Fruit fly (Drosophila melanogaster): ENCODE results near the gene CG17075.

Gene CG17075

dm6 chr2L:305646-306045 is 38.3 kb upstream of the CG17075 start, which contains the start of gene Plc21C (continued):
- peak; percentile 62 for TF ChIP-seq dm (GFP tag; optimal IDR thresholded peaks at IDR 0.05)
- TF ChIP-seq CG6654 (GFP tag; optimal IDR thresholded peaks at IDR 0.05): no peak
- TF ChIP-seq grau (tag; optimal IDR thresholded peaks at IDR 0.05): peak; percentile 58
- peak; percentile 33 for TF ChIP-seq tx (GFP tag; optimal IDR thresholded peaks at IDR 0.05)
- peak; percentile 48 for TF ChIP-seq pho (GFP tag; optimal IDR thresholded peaks at IDR 0.05)
- peak; percentile 52 for TF ChIP-seq CTCF (GFP tag; optimal IDR thresholded peaks at IDR 0.05)
- TF ChIP-seq Ssrp (tag; optimal IDR thresholded peaks at IDR 0.05): no peak
- TF ChIP-seq CG31365 (tag; optimal IDR thresholded peaks at IDR 0.05): no peak
- no peak for TF ChIP-seq peb (GFP tag; IDR thresholded peaks at IDR 0.05)
- no peak for TF ChIP-seq ttk (GFP tag; IDR thresholded peaks at IDR 0.05)
- no peak for TF ChIP-seq Xrp1 (GFP tag; IDR thresholded peaks at IDR 0.05)
- TF ChIP-seq zfh1 (GFP tag; IDR thresholded peaks at IDR 0.05): no peak
- no peak for TF ChIP-seq CG7357 (GFP tag; IDR thresholded peaks at IDR 0.05)
- TF ChIP-seq fd64A (GFP tag; optimal IDR thresholded peaks at IDR 0.05): no peak
- TF ChIP-seq NfI (GFP tag; optimal IDR thresholded peaks at IDR 0.05): no peak
- TF ChIP-seq emc (GFP tag; optimal IDR thresholded peaks at IDR 0.05): peak; percentile 5
- peak; percentile 4 for TF ChIP-seq crc (GFP tag; optimal IDR thresholded peaks at IDR 0.05)
- peak; percentile 63 for TF ChIP-seq CG13424 (tag; optimal IDR thresholded peaks at IDR 0.05)
- TF ChIP-seq CG8089 (GFP tag; optimal IDR thresholded peaks at IDR 0.05): no peak
- TF ChIP-seq CG1603 (tag; optimal IDR thresholded peaks at IDR 0.05): peak; percentile 82
- peak; percentile 14 for TF ChIP-seq salm (tag; optimal IDR thresholded peaks at IDR 0.05)
- no peak for TF ChIP-seq CG6765 (GFP tag; optimal IDR thresholded peaks at IDR 0.05)
- TF ChIP-seq CG14667 (GFP tag; IDR thresholded peaks at IDR 0.05): no peak
- TF ChIP-seq Oaz (GFP tag; IDR thresholded peaks at IDR 0.05): no peak
- no peak for TF ChIP-seq pros (GFP tag; optimal IDR thresholded peaks at IDR 0.05)
- peak; percentile 26 for TF ChIP-seq az2 (GFP tag; optimal IDR thresholded peaks at IDR 0.05)
- TF ChIP-seq luna (GFP tag; optimal IDR thresholded peaks at IDR 0.05): no peak
- TF ChIP-seq CG9609 (GFP tag; optimal IDR thresholded peaks at IDR 0.05): peak; percentile 28
- TF ChIP-seq HmgD (GFP tag; optimal IDR thresholded peaks at IDR 0.05): peak; percentile 61
- TF ChIP-seq CG15073 (GFP tag; optimal IDR thresholded peaks at IDR 0.05): no peak
- TF ChIP-seq CG2712 (tag; optimal IDR thresholded peaks at IDR 0.05): peak; percentile 60
- TF ChIP-seq CG12071 (GFP tag; optimal IDR thresholded peaks at IDR 0.05): no peak
- TF ChIP-seq CG4404 (GFP tag; IDR thresholded peaks at IDR 0.05): 0 out of 2 replicates have a peak, but pooled peaks have one; percentile 22
- no peak for TF ChIP-seq h (optimal IDR thresholded peaks at IDR 0.05)
- peak; percentile 17 for TF ChIP-seq CG17568 (GFP tag; optimal IDR thresholded peaks at IDR 0.05)
- no peak for TF ChIP-seq Aef1 (GFP tag; IDR thresholded peaks at IDR 0.05)
- peak; percentile 65 for TF ChIP-seq CG9932 (GFP tag; IDR thresholded peaks at IDR 0.05)
- TF ChIP-seq Neu2 (GFP tag; optimal IDR thresholded peaks at IDR 0.05; ENCODE audit: borderline replicate concordance): no peak
- no peak for TF ChIP-seq fd96Cb (tag; optimal IDR thresholded peaks at IDR 0.05)
- TF ChIP-seq CG6254 (GFP tag; optimal IDR thresholded peaks at IDR 0.05): no peak
- TF ChIP-seq CG11093 (GFP tag; IDR thresholded peaks at IDR 0.05): no peak
- TF ChIP-seq NC2α (GFP tag; optimal IDR thresholded peaks at IDR 0.05): no peak
- TF ChIP-seq CG1529 (GFP tag; optimal IDR thresholded peaks at IDR 0.05): no peak
- peak; percentile 25 for TF ChIP-seq CG30020 (tag; optimal IDR thresholded peaks at IDR 0.05)
- 0 out of 2 replicates have a peak, but pooled peaks have one; percentile 10 for TF ChIP-seq CG14014 (GFP tag; IDR thresholded peaks at IDR 0.05)
- TF ChIP-seq bsh (GFP tag; optimal IDR thresholded peaks at IDR 0.05): no peak
- TF ChIP-seq Dbx (GFP tag; IDR thresholded peaks at IDR 0.05): peak; percentile 59; the same call in 2 of the 3 replicates
- no peak for TF ChIP-seq odd (GFP tag; optimal IDR thresholded peaks at IDR 0.05)
- no peak for TF ChIP-seq Drgx (GFP tag; IDR thresholded peaks at IDR 0.05)
- peak; percentile 35 for TF ChIP-seq CG34376 (GFP tag; optimal IDR thresholded peaks at IDR 0.05)
- TF ChIP-seq unc-4 (GFP tag; IDR thresholded peaks at IDR 0.05; ENCODE audit: partially characterized antibody): peak; percentile 59; the same call in 1 of the 2 replicates
- TF ChIP-seq Lpt (GFP tag; optimal IDR thresholded peaks at IDR 0.05): no peak
- peak in 1 of 3 experiments; percentile 22 for TF ChIP-seq lola (GFP tag; optimal IDR thresholded peaks at IDR 0.05)
